Worm (Caenorhabditis elegans): ENCODE results near the gene ZK353.9.

ZK353.9 gene

ce11 chrIII:8446940-8447403 lies 37.7 kb downstream of the ZK353.9 start, which contains the start of gene rpn-3:
TSS of gene rpn-3 (plus strand) at chrIII:8447353.
- TF ChIP-seq syd-9 (tag; optimal IDR thresholded peaks at IDR 0.05): peak; percentile 47
- TF ChIP-seq ztf-16 (tag; optimal IDR thresholded peaks at IDR 0.05): no peak
- TF ChIP-seq fkh-6 (tag; optimal IDR thresholded peaks at IDR 0.05): no peak
- peak; percentile 8 for TF ChIP-seq hlh-8 (tag; optimal IDR thresholded peaks at IDR 0.05)
- TF ChIP-seq ets-4 (tag; optimal IDR thresholded peaks at IDR 0.05): peak; percentile 67
- peak; percentile 7 for TF ChIP-seq pqm-1 (tag; optimal IDR thresholded peaks at IDR 0.05)
- TF ChIP-seq ceh-18 (tag; optimal IDR thresholded peaks at IDR 0.05): peak; percentile 79
- no peak for TF ChIP-seq K02D7.2 (tag; optimal IDR thresholded peaks at IDR 0.05)
- TF ChIP-seq dve-1 (tag; optimal IDR thresholded peaks at IDR 0.05): peak; percentile 72
- TF ChIP-seq ceh-6 (GFP tag; optimal IDR thresholded peaks at IDR 0.05): peak; percentile 16
- peak; percentile 55 for TF ChIP-seq ref-2 (tag; optimal IDR thresholded peaks at IDR 0.05)
- no peak for TF ChIP-seq pat-9 (tag; optimal IDR thresholded peaks at IDR 0.05)
- TF ChIP-seq elt-2 (tag; optimal IDR thresholded peaks at IDR 0.05): peak; percentile 34
- peak; percentile 44 for TF ChIP-seq ceh-19 (GFP tag; optimal IDR thresholded peaks at IDR 0.05)
- peak; percentile 8 for TF ChIP-seq ceh-48 (tag; optimal IDR thresholded peaks at IDR 0.05)
- TF ChIP-seq hlh-13 (GFP tag; optimal IDR thresholded peaks at IDR 0.05): no peak
- TF ChIP-seq mec-3 (tag; optimal IDR thresholded peaks at IDR 0.05; ENCODE audit: borderline replicate concordance): no peak
- peak; percentile 22 for TF ChIP-seq F13H6.1 (tag; optimal IDR thresholded peaks at IDR 0.05)
- TF ChIP-seq tbx-2 (tag; optimal IDR thresholded peaks at IDR 0.05): peak; percentile 84
- TF ChIP-seq unc-42 (tag; optimal IDR thresholded peaks at IDR 0.05): peak; percentile 84
- peak; percentile 97 for TF ChIP-seq pax-1 (tag; optimal IDR thresholded peaks at IDR 0.05)
- peak; percentile 27 for TF ChIP-seq ceh-14 (tag; optimal IDR thresholded peaks at IDR 0.05)
- peak; percentile 53 for TF ChIP-seq ttx-3 (tag; optimal IDR thresholded peaks at IDR 0.05)
- peak; percentile 68 for TF ChIP-seq nhr-11 (tag; optimal IDR thresholded peaks at IDR 0.05)
- peak; percentile 73 for TF ChIP-seq rnt-1 (tag; optimal IDR thresholded peaks at IDR 0.05)
- TF ChIP-seq nfya-1 (tag; optimal IDR thresholded peaks at IDR 0.05): peak; percentile 94
- TF ChIP-seq unc-86 (tag; optimal IDR thresholded peaks at IDR 0.05): peak; percentile 66
- no peak for TF ChIP-seq lin-11 (tag; optimal IDR thresholded peaks at IDR 0.05)
- no peak for TF ChIP-seq ceh-9 (tag; optimal IDR thresholded peaks at IDR 0.05)
- TF ChIP-seq sdc-2 (tag; optimal IDR thresholded peaks at IDR 0.05): peak; percentile 3
- peak; percentile 88 for TF ChIP-seq ceh-30 (tag; optimal IDR thresholded peaks at IDR 0.05)
- peak; percentile 46 for TF ChIP-seq hlh-30 (tag; optimal IDR thresholded peaks at IDR 0.05; ENCODE audit: insufficient read depth)
- TF ChIP-seq ceh-34 (tag; optimal IDR thresholded peaks at IDR 0.05): peak; percentile 84
- peak; percentile 55 for TF ChIP-seq ceh-2 (tag; optimal IDR thresholded peaks at IDR 0.05)
- TF ChIP-seq sox-4 (tag; optimal IDR thresholded peaks at IDR 0.05): peak; percentile 28
- TF ChIP-seq ceh-31 (tag; optimal IDR thresholded peaks at IDR 0.05): peak; percentile 88
- peak; percentile 68 for TF ChIP-seq K09A11.1 (tag; optimal IDR thresholded peaks at IDR 0.05; ENCODE audit: insufficient read depth)
- TF ChIP-seq unc-55 (GFP tag; optimal IDR thresholded peaks at IDR 0.05): peak; percentile 94

DNA sequence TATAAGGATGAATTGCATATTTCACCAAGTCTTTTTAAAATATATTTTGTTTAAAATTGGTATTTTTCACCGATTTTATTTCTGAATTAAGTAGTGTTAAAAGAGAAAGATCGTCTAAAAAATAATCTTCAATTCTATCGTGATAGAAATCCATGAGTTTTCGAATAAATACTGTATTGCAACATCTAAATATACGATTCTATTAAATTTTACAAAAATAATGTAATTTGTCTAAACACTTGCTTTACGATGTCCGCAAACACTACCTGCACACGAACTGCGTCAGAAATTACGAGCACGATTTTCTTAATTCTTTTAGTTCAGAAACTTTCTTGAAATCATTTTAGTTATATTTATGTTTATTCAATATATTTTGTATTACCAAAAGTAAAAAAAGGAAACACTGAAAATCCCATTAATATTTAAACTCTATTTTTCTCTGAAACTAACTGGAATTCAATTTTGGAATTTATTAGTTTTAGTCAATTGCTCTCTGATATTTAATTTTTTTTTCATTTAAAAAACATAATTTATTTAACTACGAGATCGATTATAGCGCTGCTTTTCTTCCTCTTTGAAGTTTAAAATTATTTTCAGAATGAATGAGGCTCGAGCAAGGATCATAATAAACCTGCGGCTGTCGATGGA lies 40.0 kb downstream of the ZK353.9 start, which contains the start of gene mrpl-32:
TSS of gene mrpl-32 (plus strand) at position 598 of the 648 bp plus-strand sequence.
- TF ChIP-seq hlh-30 (tag; optimal IDR thresholded peaks at IDR 0.05; ENCODE audit: insufficient read depth) (no peak), pqm-1 (tag; optimal IDR thresholded peaks at IDR 0.05) (no peak)

ce11 chrIII:8450494-8450893 lies 41.2 kb downstream of the ZK353.9 start:
- no peak for TF ChIP-seq ama-1 (optimal IDR thresholded peaks at IDR 0.05)
- TF ChIP-seq sox-2 (GFP tag; IDR thresholded peaks at IDR 0.05): no peak
- TF ChIP-seq ceh-24 (tag; optimal IDR thresholded peaks at IDR 0.05): no peak
